Fruit fly (Drosophila melanogaster): Measurements from ENCODE around the gene CG15399.

CG15399 gene

DNA sequence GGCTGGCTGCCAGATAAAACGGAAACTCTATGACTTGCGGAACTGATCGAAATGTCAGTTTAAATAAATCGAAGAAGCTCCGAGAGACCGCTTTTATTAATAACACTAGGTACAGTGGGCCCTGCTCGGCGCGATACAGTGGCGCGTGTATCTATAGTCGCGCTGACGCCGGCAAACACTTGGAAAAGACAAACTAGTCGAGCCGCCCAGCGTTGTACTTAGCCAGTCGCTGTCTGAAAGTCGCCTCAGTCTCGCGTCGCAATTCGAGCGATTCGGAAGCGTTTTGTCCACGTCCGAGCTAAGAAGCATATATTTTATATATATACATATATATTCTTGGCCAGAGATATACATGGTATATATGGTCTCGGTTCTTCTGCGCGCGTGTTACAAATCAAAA is 41.7 kb downstream of the CG15399 start (continued):
- no peak for TF ChIP-seq CG8944 (GFP tag; optimal IDR thresholded peaks at IDR 0.05)
- TF ChIP-seq CG1832 (GFP tag; optimal IDR thresholded peaks at IDR 0.05) = no peak
- 0 out of 3 replicates have a peak, but pooled peaks have one; percentile 28 for TF ChIP-seq ase (GFP tag; IDR thresholded peaks at IDR 0.05)
- no peak for TF ChIP-seq Atf6 (GFP tag; IDR thresholded peaks at IDR 0.05)
- no peak for TF ChIP-seq chif (GFP tag; optimal IDR thresholded peaks at IDR 0.05)
- TF ChIP-seq CHES-1-like (GFP tag; optimal IDR thresholded peaks at IDR 0.05) = no peak
- TF ChIP-seq toy (GFP tag; IDR thresholded peaks at IDR 0.05) = no peak
- peak; percentile 44; the same call in 1 of the 2 replicates for TF ChIP-seq CG3847 (GFP tag; IDR thresholded peaks at IDR 0.05)
- no peak for TF ChIP-seq D19A (tag; optimal IDR thresholded peaks at IDR 0.05)
- TF ChIP-seq lmd (GFP tag; IDR thresholded peaks at IDR 0.05) = peak; percentile 52; the same call in 1 of the 2 replicates
- peak; percentile 28 for TF ChIP-seq CG10209 (GFP tag; optimal IDR thresholded peaks at IDR 0.05)
- TF ChIP-seq CG10274 (GFP tag; optimal IDR thresholded peaks at IDR 0.05) = peak; percentile 49
- TF ChIP-seq eyg (GFP tag; optimal IDR thresholded peaks at IDR 0.05) = no peak
- no peak for TF ChIP-seq CG13123 (GFP tag; optimal IDR thresholded peaks at IDR 0.05)
- no peak for TF ChIP-seq CG9876 (GFP tag; optimal IDR thresholded peaks at IDR 0.05)
- TF ChIP-seq run (tag; optimal IDR thresholded peaks at IDR 0.05) = no peak
- TF ChIP-seq CG11247 (GFP tag; IDR thresholded peaks at IDR 0.05) = peak; percentile 59
- peak; percentile 38; the same call in 1 of the 2 replicates for TF ChIP-seq ttk (GFP tag; IDR thresholded peaks at IDR 0.05)
- TF ChIP-seq pita (GFP tag; optimal IDR thresholded peaks at IDR 0.05) = no peak
- no peak for TF ChIP-seq CG6689 (GFP tag; IDR thresholded peaks at IDR 0.05)
- peak; percentile 56; the same call in 2 of the 3 replicates for TF ChIP-seq CG34422 (GFP tag; IDR thresholded peaks at IDR 0.05)
- no peak for TF ChIP-seq CG2129 (GFP tag; IDR thresholded peaks at IDR 0.05; ENCODE audit: partially characterized antibody)
- no peak for TF ChIP-seq p53 (GFP tag; optimal IDR thresholded peaks at IDR 0.05)
- no peak for TF ChIP-seq hkb (optimal IDR thresholded peaks at IDR 0.05)
- peak; percentile 15; the same call in 1 of the 2 replicates for TF ChIP-seq hkb (GFP tag; IDR thresholded peaks at IDR 0.05)
- TF ChIP-seq CG17328 (GFP tag; IDR thresholded peaks at IDR 0.05) = no peak
- no peak for TF ChIP-seq fu2 (GFP tag; optimal IDR thresholded peaks at IDR 0.05)
- TF ChIP-seq jumu (GFP tag; optimal IDR thresholded peaks at IDR 0.05) = peak; percentile 22
- no peak for TF ChIP-seq CG18476 (GFP tag; optimal IDR thresholded peaks at IDR 0.05)
- TF ChIP-seq croc (GFP tag; conservative IDR thresholded peaks at IDR 0.05) = no peak
- TF ChIP-seq Kr (GFP tag; optimal IDR thresholded peaks at IDR 0.05) = no peak
- TF ChIP-seq CG12744 (GFP tag; optimal IDR thresholded peaks at IDR 0.05) = no peak
- no peak for TF ChIP-seq h (optimal IDR thresholded peaks at IDR 0.05)
- no peak for TF ChIP-seq pho (GFP tag; optimal IDR thresholded peaks at IDR 0.05)
- TF ChIP-seq so (GFP tag; IDR thresholded peaks at IDR 0.05) = no peak
- no peak for TF ChIP-seq CG2116 (GFP tag; optimal IDR thresholded peaks at IDR 0.05)
- TF ChIP-seq E2f2 (GFP tag; IDR thresholded peaks at IDR 0.05) = no peak; the same call in 1 of the 2 replicates
- peak; percentile 86; the same call in 3 of the 4 replicates for TF ChIP-seq Gug (GFP tag; IDR thresholded peaks at IDR 0.05)
- peak; percentile 40 for TF ChIP-seq tin (GFP tag; optimal IDR thresholded peaks at IDR 0.05)
- TF ChIP-seq trem (tag; optimal IDR thresholded peaks at IDR 0.05) = no peak
- TF ChIP-seq CG32532 (GFP tag; IDR thresholded peaks at IDR 0.05) = peak; percentile 86
- TF ChIP-seq Hr39 (optimal IDR thresholded peaks at IDR 0.05) = no peak
- no peak for TF ChIP-seq tx (GFP tag; optimal IDR thresholded peaks at IDR 0.05)
- peak; percentile 49; the same call in 1 of the 2 replicates for TF ChIP-seq CG11085 (GFP tag; IDR thresholded peaks at IDR 0.05)
- TF ChIP-seq CG4328 (GFP tag; optimal IDR thresholded peaks at IDR 0.05) = no peak
- TF ChIP-seq corto (GFP tag; optimal IDR thresholded peaks at IDR 0.05) = no peak
- TF ChIP-seq CG31441 (GFP tag; IDR thresholded peaks at IDR 0.05) = 0 out of 2 replicates have a peak, but pooled peaks have one; percentile 16
- no peak for TF ChIP-seq HLH54F (GFP tag; optimal IDR thresholded peaks at IDR 0.05)
- peak; percentile 42 for TF ChIP-seq CG14014 (GFP tag; IDR thresholded peaks at IDR 0.05)
- no peak for TF ChIP-seq ab (GFP tag; optimal IDR thresholded peaks at IDR 0.05)
- TF ChIP-seq CG10565 (GFP tag; optimal IDR thresholded peaks at IDR 0.05) = no peak
- TF ChIP-seq pan (optimal IDR thresholded peaks at IDR 0.05) = no peak
- peak in 1 of 2 experiments; percentile 63 for TF ChIP-seq pan (GFP tag; optimal IDR thresholded peaks at IDR 0.05 in 1 of 2, IDR thresholded peaks at IDR 0.05 in 1 of 2)
- TF ChIP-seq Spps (tag; optimal IDR thresholded peaks at IDR 0.05) = no peak

Data from whole organism, embryonic.